Worm (Caenorhabditis elegans) whole organism, L3 larva: ENCODE results near the gene col-33.

Experiments
- aly-2 ChIP-seq: fragments of 150-350 bp; optimal IDR thresholded peaks from 2 replicates; lab custom pipeline; 2014; ENCODE audit warnings: missing biosample characterization, missing genetic modification characterization
- ceh-82 ChIP-seq: fragments of 150-350 bp; optimal IDR thresholded peaks from 2 replicates; lab custom pipeline; 2014; ENCODE audit warnings: missing biosample characterization, missing genetic modification characterization
- egl-27 ChIP-seq: sonication (generic microtip); optimal IDR thresholded peaks from 4 replicates; lab custom pipeline; 2017; ENCODE audit warnings: missing biosample characterization, missing genetic modification reagents, missing genetic modification characterization
- eor-1 ChIP-seq, 2 experiments: fragments of 150-350 bp; optimal IDR thresholded peaks; 2 replicates each; lab custom pipeline; 2014 to 2018; ENCODE audit warnings: missing biosample characterization in 2 of 2, missing genetic modification characterization in 2 of 2
- fkh-10 ChIP-seq: sonication (generic microtip); optimal IDR thresholded peaks from 2 replicates; lab custom pipeline; 2017; ENCODE audit warnings: missing biosample characterization, missing genetic modification reagents, missing genetic modification characterization
- nhr-11 ChIP-seq: fragments of 150-350 bp; optimal IDR thresholded peaks from 2 replicates; lab custom pipeline; 2014; ENCODE audit warnings: missing biosample characterization, missing genetic modification characterization
- nhr-23 ChIP-seq: fragments of 150-350 bp; optimal IDR thresholded peaks from 2 replicates; lab custom pipeline; 2014; ENCODE audit warnings: missing biosample characterization, missing genetic modification reagents, missing genetic modification characterization
- nhr-76 ChIP-seq: fragments of 150-350 bp; sonication (generic microtip); optimal IDR thresholded peaks from 5 replicates; lab custom pipeline; 2014; ENCODE audit warnings: missing biosample characterization, missing genetic modification characterization
- skn-1 ChIP-seq: fragments of 150-350 bp; optimal IDR thresholded peaks from 2 replicates; lab custom pipeline; 2014; ENCODE audit warnings: missing biosample characterization, missing genetic modification characterization
- snpc-4 ChIP-seq: fragments of 150-350 bp; optimal IDR thresholded peaks from 2 replicates; lab custom pipeline; 2014; ENCODE audit warnings: missing biosample characterization, missing genetic modification characterization
- unc-39 ChIP-seq: sonication (generic microtip); optimal IDR thresholded peaks from 4 replicates; lab custom pipeline; 2017; ENCODE audit warnings: missing biosample characterization, missing genetic modification characterization
- unc-62 ChIP-seq: fragments of 150-350 bp; sonication (generic microtip); optimal IDR thresholded peaks from 4 replicates; lab custom pipeline; 2014; ENCODE audit warnings: missing biosample characterization, missing genetic modification reagents, missing genetic modification characterization
- zag-1 ChIP-seq: fragments of 150-350 bp; optimal IDR thresholded peaks from 2 replicates; lab custom pipeline; 2014; ENCODE audit warnings: missing biosample characterization, missing genetic modification characterization
- ztf-11 ChIP-seq: fragments of 150-350 bp; optimal IDR thresholded peaks from 2 replicates; lab custom pipeline; 2014; ENCODE audit warnings: missing biosample characterization, missing genetic modification characterization

- TF ChIP-seq nhr-11 (no peak), skn-1 (tag; lab: Kevin White, UChicago) (no peak), snpc-4 (tag; lab: Kevin White, UChicago) (no peak), eor-1 (tag; optimal IDR thresholded peaks at IDR 0.05; lab: Kevin White, UChicago) (no peak), fkh-10 (GFP tag; lab: Kevin White, UChicago) (no peak), nhr-76 (tag; lab: Kevin White, UChicago) (no peak), aly-2 (tag; lab: Kevin White, UChicago) (no peak), nhr-23 (tag; lab: Kevin White, UChicago) (peak; percentile 2), egl-27 (tag; lab: Kevin White, UChicago) (no peak), unc-39 (tag; lab: Kevin White, UChicago) (no peak), unc-62 (GFP tag; lab: Kevin White, UChicago) (no peak), ceh-82 (no peak), ztf-11 (tag; lab: Kevin White, UChicago) (no peak), zag-1 (tag; lab: Kevin White, UChicago) (no peak)
Measured at ce11 chrIV:4235315-4236024, 27.6 kb upstream of the col-33 start, which contains the start of the genes zipt-2.2 and dpy-13.
